Fruit fly (Drosophila melanogaster): ENCODE measurements around the gene CG13946.

CG13946 gene

DNA sequence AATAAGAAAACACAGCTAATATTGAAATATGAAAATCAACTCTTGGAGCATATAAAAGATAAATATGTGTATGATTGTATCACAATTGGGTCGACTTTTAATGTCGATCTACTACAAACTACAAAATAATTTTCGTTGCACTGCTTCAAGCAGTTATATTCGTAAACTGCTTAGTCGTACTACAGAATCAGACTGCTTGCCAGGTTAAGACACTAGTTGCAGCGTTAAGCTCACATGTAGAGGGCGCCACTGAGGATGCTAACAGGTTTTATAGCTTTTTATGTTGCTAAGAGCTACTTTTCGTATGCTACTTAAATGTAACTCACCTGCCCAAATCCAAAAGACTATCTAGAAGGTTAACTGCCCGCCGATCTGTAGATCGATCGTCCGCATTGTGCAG lies 36.3 kb upstream of the CG13946 start (continued):
- TF ChIP-seq sqz (GFP tag; optimal IDR thresholded peaks at IDR 0.05), result no peak
- no peak for TF ChIP-seq fru (optimal IDR thresholded peaks at IDR 0.05)
- no peak for TF ChIP-seq CG15514 (GFP tag; optimal IDR thresholded peaks at IDR 0.05)
- TF ChIP-seq CG4707 (GFP tag; optimal IDR thresholded peaks at IDR 0.05), result no peak
- no peak for TF ChIP-seq Atf3 (GFP tag; optimal IDR thresholded peaks at IDR 0.05)
- TF ChIP-seq CG4730 (GFP tag; IDR thresholded peaks at IDR 0.05), result no peak
- no peak for TF ChIP-seq lmd (GFP tag; IDR thresholded peaks at IDR 0.05)
- no peak for TF ChIP-seq CG3065 (GFP tag; optimal IDR thresholded peaks at IDR 0.05)
- TF ChIP-seq org-1 (GFP tag; optimal IDR thresholded peaks at IDR 0.05), result no peak
- no peak for TF ChIP-seq HLH54F (GFP tag; optimal IDR thresholded peaks at IDR 0.05)
- TF ChIP-seq peb (GFP tag; IDR thresholded peaks at IDR 0.05), result no peak
- TF ChIP-seq ken (GFP tag; IDR thresholded peaks at IDR 0.05), result no peak
- TF ChIP-seq CG4854 (GFP tag; optimal IDR thresholded peaks at IDR 0.05), result no peak
- no peak for TF ChIP-seq CG30020 (tag; optimal IDR thresholded peaks at IDR 0.05)
- TF ChIP-seq jing (GFP tag; optimal IDR thresholded peaks at IDR 0.05), result no peak
- TF ChIP-seq chn (GFP tag; optimal IDR thresholded peaks at IDR 0.05), result no peak
- TF ChIP-seq CG9609 (GFP tag; optimal IDR thresholded peaks at IDR 0.05), result peak; percentile 6
- TF ChIP-seq ftz-f1 (GFP tag; optimal IDR thresholded peaks at IDR 0.05), result no peak
- no peak for TF ChIP-seq fd102C (GFP tag; optimal IDR thresholded peaks at IDR 0.05)
- no peak for TF ChIP-seq zf30C (GFP tag; optimal IDR thresholded peaks at IDR 0.05)
- TF ChIP-seq pum (GFP tag; optimal IDR thresholded peaks at IDR 0.05), result no peak
- no peak for TF ChIP-seq crp (GFP tag; optimal IDR thresholded peaks at IDR 0.05)
- TF ChIP-seq CG11696 (GFP tag; IDR thresholded peaks at IDR 0.05), result no peak
- TF ChIP-seq CG14050 (GFP tag; IDR thresholded peaks at IDR 0.05), result no peak
- peak; percentile 13 for TF ChIP-seq CG7839 (tag; optimal IDR thresholded peaks at IDR 0.05)
- TF ChIP-seq CG10431 (GFP tag; optimal IDR thresholded peaks at IDR 0.05), result no peak
- TF ChIP-seq CG3407 (GFP tag; optimal IDR thresholded peaks at IDR 0.05), result no peak
- no peak for TF ChIP-seq tll (GFP tag; optimal IDR thresholded peaks at IDR 0.05)
- no peak for TF ChIP-seq Ssrp (tag; optimal IDR thresholded peaks at IDR 0.05)
- TF ChIP-seq CG15696 (tag; optimal IDR thresholded peaks at IDR 0.05), result peak; percentile 17
- no peak for TF ChIP-seq grn (GFP tag; optimal IDR thresholded peaks at IDR 0.05)
- peak; percentile 11 for TF ChIP-seq yki (optimal IDR thresholded peaks at IDR 0.05)
- no peak for TF ChIP-seq gcm (GFP tag; optimal IDR thresholded peaks at IDR 0.05)
- TF ChIP-seq MBD-R2 (GFP tag; IDR thresholded peaks at IDR 0.05), result peak; percentile 51
- TF ChIP-seq seq (GFP tag; IDR thresholded peaks at IDR 0.05), result no peak
- TF ChIP-seq CG13894 (tag; optimal IDR thresholded peaks at IDR 0.05), result no peak
- peak; percentile 44; the same call in 1 of the 2 replicates for TF ChIP-seq Bgb (GFP tag; IDR thresholded peaks at IDR 0.05; ENCODE audit: partially characterized antibody)
- TF ChIP-seq CG7271 (tag; optimal IDR thresholded peaks at IDR 0.05), result no peak
- TF ChIP-seq wor (GFP tag; IDR thresholded peaks at IDR 0.05), result no peak
- TF ChIP-seq sc (optimal IDR thresholded peaks at IDR 0.05), result no peak
- no peak for TF ChIP-seq sc (GFP tag; optimal IDR thresholded peaks at IDR 0.05)
- no peak for TF ChIP-seq inv (GFP tag; IDR thresholded peaks at IDR 0.05; ENCODE audit: partially characterized antibody)
- TF ChIP-seq ap (GFP tag; IDR thresholded peaks at IDR 0.05), result no peak
- TF ChIP-seq CG17328 (GFP tag; IDR thresholded peaks at IDR 0.05), result no peak
- no peak for TF ChIP-seq Meics (GFP tag; optimal IDR thresholded peaks at IDR 0.05)
- no peak for TF ChIP-seq slou (GFP tag; optimal IDR thresholded peaks at IDR 0.05)
- TF ChIP-seq CG11247 (GFP tag; IDR thresholded peaks at IDR 0.05), result peak; percentile 26; the same call in 1 of the 2 replicates
- no peak for TF ChIP-seq klu (GFP tag; IDR thresholded peaks at IDR 0.05)
- no peak for TF ChIP-seq CG10959 (GFP tag; IDR thresholded peaks at IDR 0.05)
- peak; percentile 91 for TF ChIP-seq scrt (GFP tag; optimal IDR thresholded peaks at IDR 0.05)
- peak in 1 of 2 experiments; percentile 47 for TF ChIP-seq Hr78 (GFP tag; optimal IDR thresholded peaks at IDR 0.05)
- TF ChIP-seq C15 (GFP tag; IDR thresholded peaks at IDR 0.05), result no peak
- no peak for TF ChIP-seq Doc2 (GFP tag; IDR thresholded peaks at IDR 0.05)

All from whole organism, embryonic.